Worm (Caenorhabditis elegans) whole organism, early embryonic: ENCODE measurements around the gene Y53G8AL.3.
"Not testable (repeated sequence)": the region's sequence is repeated elsewhere in the genome, so short reads cannot be mapped to it uniquely, and the experiment has no call there.

Source experiments
- B0310.2 ChIP-seq: sonication (generic microtip); optimal IDR thresholded peaks from 2 replicates; lab custom pipeline; 2016; ENCODE audit warnings: mild to moderate bottlenecking, missing genetic modification characterization, missing compliant biosample characterization
- F13C5.2 ChIP-seq: sonication (generic microtip); optimal IDR thresholded peaks from 2 replicates; lab custom pipeline; 2017; ENCODE audit warnings: mild to moderate bottlenecking, missing genetic modification characterization, inconsistent platforms, missing compliant biosample characterization
- aly-1 ChIP-seq: sonication (generic microtip); optimal IDR thresholded peaks from 2 replicates; lab custom pipeline; 2016; ENCODE audit warnings: missing genetic modification characterization, missing compliant biosample characterization
- ama-1 ChIP-seq: fragments of 150-350 bp; optimal IDR thresholded peaks from 2 replicates; lab custom pipeline; 2014
- ceh-13 ChIP-seq: fragments of 200-800 bp; sonication (Bioruptor generic); optimal IDR thresholded peaks from 2 replicates; lab custom pipeline; 2018; ENCODE audit warnings: mild to moderate bottlenecking, missing genetic modification characterization, missing compliant biosample characterization
- ceh-36 ChIP-seq: sonication (generic microtip); optimal IDR thresholded peaks from 2 replicates; lab custom pipeline; 2016; ENCODE audit warnings: missing genetic modification characterization, inconsistent platforms, missing compliant biosample characterization
- ets-7 ChIP-seq: sonication (generic microtip); optimal IDR thresholded peaks from 2 replicates; lab custom pipeline; 2016; ENCODE audit warnings: missing genotype, missing genetic modification characterization, missing compliant biosample characterization
- flt-1 ChIP-seq: fragments of 200-800 bp; sonication (Bioruptor generic); IDR thresholded peaks from 2 replicates; pipeline ENCODE4 v1.3.6; 2022; ENCODE audit warnings: missing genetic modification characterization, missing compliant biosample characterization
- hmbx-1 ChIP-seq: sonication (generic microtip); optimal IDR thresholded peaks from 2 replicates; lab custom pipeline; 2016; ENCODE audit warnings: mild to moderate bottlenecking, missing genetic modification characterization, missing compliant biosample characterization
- hmg-4 ChIP-seq: fragments of 200-800 bp; sonication (Bioruptor generic); optimal IDR thresholded peaks from 2 replicates; lab custom pipeline; 2018; ENCODE audit warnings: mild to moderate bottlenecking, missing genetic modification characterization, missing compliant biosample characterization
- hnd-1 ChIP-seq: sonication (generic microtip); optimal IDR thresholded peaks from 2 replicates; lab custom pipeline; 2016; ENCODE audit warnings: missing genetic modification characterization, missing compliant biosample characterization
- pes-1 ChIP-seq: fragments of 200-800 bp; sonication (Bioruptor generic); IDR thresholded peaks from 2 replicates; pipeline ENCODE4 v1.3.6; 2022; ENCODE audit warnings: missing genetic modification reagents, missing genetic modification characterization, missing compliant biosample characterization
- scrt-1 ChIP-seq: fragments of 200-800 bp; sonication (Bioruptor generic); IDR thresholded peaks from 2 replicates; pipeline ENCODE4 v1.3.6; 2022; ENCODE audit warnings: missing genetic modification characterization, missing compliant biosample characterization
- sea-1 ChIP-seq: fragments of 200-800 bp; sonication (Bioruptor generic); conservative IDR thresholded peaks from 2 replicates; pipeline ENCODE4 v1.3.6; 2022; ENCODE audit warnings: missing genetic modification characterization, missing compliant biosample characterization
- tbx-11 ChIP-seq: fragments of 200-800 bp; sonication (Bioruptor generic); IDR thresholded peaks from 2 replicates; pipeline ENCODE4 v1.3.6; 2022; ENCODE audit warnings: missing genetic modification characterization, missing compliant biosample characterization
- tbx-37 ChIP-seq: fragments of 200-800 bp; sonication (Bioruptor generic); conservative IDR thresholded peaks from 2 replicates; pipeline ENCODE4 v1.3.6; 2022; ENCODE audit warnings: missing genetic modification reagents, missing genetic modification characterization, missing compliant biosample characterization
- tra-4 ChIP-seq: sonication (generic microtip); optimal IDR thresholded peaks from 2 replicates; lab custom pipeline; 2017; ENCODE audit warnings: missing genetic modification characterization, missing compliant biosample characterization

Gene Y53G8AL.3

DNA sequence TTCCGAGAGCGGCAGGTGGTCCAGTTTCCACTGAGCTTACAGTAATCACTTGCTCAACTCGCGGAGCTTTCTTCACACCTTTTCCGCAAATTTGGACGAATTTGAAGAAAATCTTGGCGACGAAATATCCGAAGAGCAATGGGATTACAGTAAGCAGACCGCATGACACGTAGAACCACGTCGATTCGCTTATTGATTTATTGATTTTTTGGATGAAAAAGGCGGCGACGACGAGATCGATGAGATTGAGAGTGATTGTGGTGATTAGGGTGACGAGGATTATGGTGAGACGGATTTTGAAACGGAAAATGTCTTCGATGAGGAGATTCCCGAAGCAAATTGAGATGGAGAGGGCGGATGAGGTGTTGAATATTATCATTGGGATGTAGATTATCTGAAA is 10.8 kb upstream of the Y53G8AL.3 start:
- no peak for TF ChIP-seq tbx-37 (GFP tag; lab: Robert Waterston, UW)
- TF ChIP-seq ama-1 (lab: Kevin White, UChicago), result no peak
- TF ChIP-seq aly-1 (tag; lab: Kevin White, UChicago), result no peak
- TF ChIP-seq tra-4 (tag; lab: Kevin White, UChicago), result no peak
- no peak for TF ChIP-seq scrt-1 (GFP tag; lab: Robert Waterston, UW)
- TF ChIP-seq sea-1 (GFP tag; lab: Robert Waterston, UW), result no peak
- TF ChIP-seq hmg-4 (GFP tag; lab: Kevin White, UChicago), result no peak
- TF ChIP-seq B0310.2, result no peak
- no peak for TF ChIP-seq F13C5.2

DNA sequence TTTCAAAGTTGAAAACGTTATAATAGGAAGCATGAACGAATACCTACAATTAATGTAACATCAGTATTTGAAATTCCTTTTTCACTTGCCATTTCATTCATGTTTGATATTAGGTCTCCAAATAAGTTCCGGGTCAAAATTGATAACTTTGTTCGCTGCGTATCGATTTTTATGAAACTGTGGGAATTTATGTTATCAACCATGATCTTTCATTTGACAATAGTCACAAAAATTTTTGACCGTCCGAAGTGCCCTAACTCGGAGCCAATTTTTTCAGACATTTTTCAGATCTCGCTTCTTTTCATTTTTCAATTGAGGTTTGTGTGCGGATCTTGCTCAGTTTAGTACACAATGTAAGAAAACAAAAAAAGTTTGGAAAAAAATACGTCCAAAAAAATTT is 6.7 kb upstream of the Y53G8AL.3 start, which contains the start of gene Y53G8AM.6:
Gene Y53G8AM.6, minus strand, starts transcription at position 101 of the 400 bp plus-strand sequence.
- not testable (repeated sequence) for TF ChIP-seq pes-1 (GFP tag; lab: Robert Waterston, UW); sea-1 (GFP tag; lab: Robert Waterston, UW); hmbx-1 (tag; lab: Kevin White, UChicago)

- no peak for TF ChIP-seq sea-1 (GFP tag; lab: Robert Waterston, UW)
- TF ChIP-seq ama-1 (lab: Kevin White, UChicago), result no peak
- no peak for TF ChIP-seq ceh-13 (GFP tag; lab: Kevin White, UChicago)
- no peak for TF ChIP-seq scrt-1 (GFP tag; lab: Robert Waterston, UW)
- no peak for TF ChIP-seq tbx-37 (GFP tag; lab: Robert Waterston, UW)
- TF ChIP-seq hmbx-1 (tag; lab: Kevin White, UChicago), result no peak
- no peak for TF ChIP-seq hnd-1 (tag; lab: Kevin White, UChicago)
- TF ChIP-seq pes-1 (GFP tag; lab: Robert Waterston, UW), result no peak
- TF ChIP-seq F13C5.2, result no peak
- no peak for TF ChIP-seq aly-1 (tag; lab: Kevin White, UChicago)
- no peak for TF ChIP-seq B0310.2
- TF ChIP-seq tra-4 (tag; lab: Kevin White, UChicago), result no peak
- TF ChIP-seq ceh-36 (tag; lab: Kevin White, UChicago), result no peak
- no peak for TF ChIP-seq hmg-4 (GFP tag; lab: Kevin White, UChicago)
Measured at ce11 chrIII:3258306-3258705, 5.4 kb upstream of the Y53G8AL.3 start, which contains the start of gene nspg-7.2. TSS of gene nspg-7.2 (minus strand) at chrIII:3258406.

DNA sequence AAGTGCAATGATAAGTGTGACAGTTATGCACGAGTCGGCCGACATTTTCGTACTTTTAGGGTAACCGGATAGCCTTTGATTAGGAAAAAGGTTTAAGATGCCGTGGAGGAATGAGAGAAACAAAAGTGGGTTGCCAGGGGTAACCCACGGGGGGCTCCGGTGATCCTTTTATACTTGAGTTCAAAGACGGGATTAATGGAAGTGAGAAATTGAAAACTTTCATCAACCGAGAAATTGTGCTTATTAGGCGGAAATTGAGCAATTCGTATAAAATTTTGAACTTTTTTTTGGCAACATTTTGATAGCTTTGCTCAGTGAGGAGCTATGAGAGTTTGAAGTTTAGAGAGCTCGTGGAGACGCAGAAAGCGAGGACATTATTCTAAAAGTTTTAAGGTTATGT is 2.6 kb upstream of the Y53G8AL.3 start, which contains the start of gene Y53G8AM.4:
Gene Y53G8AM.4, minus strand, starts transcription at position 101 of the 400 bp plus-strand sequence.
- TF ChIP-seq F13C5.2 (no peak), tbx-37 (GFP tag; lab: Robert Waterston, UW) (no peak), sea-1 (GFP tag; lab: Robert Waterston, UW) (no peak), scrt-1 (GFP tag; lab: Robert Waterston, UW) (no peak), tra-4 (tag; lab: Kevin White, UChicago) (no peak), hmg-4 (GFP tag; lab: Kevin White, UChicago) (no peak)

- TF ChIP-seq hmbx-1 (tag; lab: Kevin White, UChicago) (no peak), tra-4 (tag; lab: Kevin White, UChicago) (no peak), tbx-37 (GFP tag; lab: Robert Waterston, UW) (no peak), tbx-11 (GFP tag; lab: Robert Waterston, UW) (no peak)
Measured at ce11 chrIII:3255023-3255422, 2.1 kb upstream of the Y53G8AL.3 start.

DNA sequence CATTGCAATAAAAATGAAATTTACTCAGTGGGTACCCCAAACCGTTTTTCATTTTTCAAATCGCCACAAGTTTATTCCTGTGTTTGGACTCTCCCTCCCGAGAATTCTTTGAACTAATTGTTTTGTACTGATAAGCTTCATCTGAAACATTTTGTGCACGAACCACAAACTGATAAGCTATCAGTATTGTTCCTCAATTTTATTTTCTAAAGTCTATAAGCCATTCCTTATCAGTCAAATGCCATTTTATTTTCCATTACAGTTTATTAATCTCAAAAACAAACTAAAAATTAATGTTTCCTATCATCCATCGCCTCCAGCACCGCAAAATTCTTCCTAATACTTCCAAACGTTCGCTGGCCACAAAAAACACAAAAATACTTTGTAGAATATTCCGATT is 793 bp upstream of the Y53G8AL.3 start:
- TF ChIP-seq aly-1 (tag; lab: Kevin White, UChicago) (no peak), ceh-13 (GFP tag; lab: Kevin White, UChicago) (no peak), flt-1 (no peak), hnd-1 (tag; lab: Kevin White, UChicago) (no peak), B0310.2 (no peak), ama-1 (lab: Kevin White, UChicago) (no peak), tbx-37 (GFP tag; lab: Robert Waterston, UW) (no peak), pes-1 (GFP tag; lab: Robert Waterston, UW) (no peak), hmbx-1 (tag; lab: Kevin White, UChicago) (no peak), hmg-4 (GFP tag; lab: Kevin White, UChicago) (no peak), sea-1 (GFP tag; lab: Robert Waterston, UW) (no peak), tra-4 (tag; lab: Kevin White, UChicago) (no peak), ets-7 (tag; lab: Kevin White, UChicago) (no peak), tbx-11 (GFP tag; lab: Robert Waterston, UW) (no peak), scrt-1 (GFP tag; lab: Robert Waterston, UW) (no peak), F13C5.2 (no peak), ceh-36 (tag; lab: Kevin White, UChicago) (no peak)

DNA sequence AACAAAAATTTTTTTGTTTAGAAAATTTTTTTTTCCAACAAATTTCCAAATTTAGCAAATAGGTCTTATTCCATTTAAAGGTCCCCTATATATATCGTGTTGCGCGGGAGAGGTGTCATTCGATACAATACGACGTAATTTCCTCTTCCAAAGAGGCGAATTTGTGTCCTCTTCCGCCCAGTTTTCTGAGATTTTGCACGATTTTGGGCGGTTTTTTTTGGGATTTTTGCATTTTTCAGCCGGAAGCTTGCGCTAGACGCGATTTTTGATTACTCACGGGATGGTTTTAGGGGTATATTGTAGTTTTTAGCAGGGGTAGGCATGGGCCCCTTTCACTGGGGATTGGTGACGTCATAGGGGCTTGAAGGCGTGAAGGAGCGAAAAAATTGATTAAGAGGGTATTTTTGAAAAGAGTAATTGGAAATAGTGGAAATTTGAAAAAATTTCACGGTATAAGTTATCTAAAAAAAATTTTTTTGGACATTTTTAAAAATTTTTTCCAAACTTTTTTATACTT is 2.3 kb downstream of the Y53G8AL.3 start, which contains the start of gene Y53G8AL.4:
Gene Y53G8AL.4, minus strand, starts transcription at position 51 of the 517 bp plus-strand sequence.
- TF ChIP-seq tbx-11 (GFP tag; lab: Robert Waterston, UW), result no peak
- TF ChIP-seq pes-1 (GFP tag; lab: Robert Waterston, UW), result peak; percentile 27; the same call in 1 of the 2 replicates
- no peak for TF ChIP-seq hnd-1 (tag; lab: Kevin White, UChicago)

- TF ChIP-seq ceh-36 (tag; lab: Kevin White, UChicago) (no peak), B0310.2 (no peak), tbx-11 (GFP tag; lab: Robert Waterston, UW) (0 out of 2 replicates have a peak, but pooled peaks have one; percentile 57), hmbx-1 (tag; lab: Kevin White, UChicago) (no peak), ceh-13 (GFP tag; lab: Kevin White, UChicago) (no peak), tra-4 (tag; lab: Kevin White, UChicago) (no peak), pes-1 (GFP tag; lab: Robert Waterston, UW) (peak; percentile 63), tbx-37 (GFP tag; lab: Robert Waterston, UW) (no peak; the same call in 1 of the 2 replicates), hmg-4 (GFP tag; lab: Kevin White, UChicago) (no peak), sea-1 (GFP tag; lab: Robert Waterston, UW) (no peak), ets-7 (tag; lab: Kevin White, UChicago) (no peak), scrt-1 (GFP tag; lab: Robert Waterston, UW) (no peak), F13C5.2 (no peak), ama-1 (lab: Kevin White, UChicago) (no peak), flt-1 (peak; percentile 65; the same call in 1 of the 2 replicates), aly-1 (tag; lab: Kevin White, UChicago) (no peak), hnd-1 (tag; lab: Kevin White, UChicago) (peak; percentile 27)
Measured at ce11 chrIII:3249038-3249420, 3.9 kb downstream of the Y53G8AL.3 start.
